Worm (Caenorhabditis elegans) whole organism, L4 larva: ENCODE measurements around the gene EEED8.14.

Experiments used
- F37D6.2 ChIP-seq: sonication (generic microtip); optimal IDR thresholded peaks from 2 replicates; lab custom pipeline; 2016; ENCODE audit warnings: mild to moderate bottlenecking, missing genetic modification characterization, missing compliant biosample characterization
- F44E2.7 ChIP-seq: fragments of 200-800 bp; sonication (Bioruptor generic); IDR thresholded peaks from 2 replicates; pipeline ENCODE4 v2.1.2; 2022; ENCODE audit warnings: missing genetic modification characterization, missing compliant biosample characterization
- R02D3.7 ChIP-seq: fragments of 150-350 bp; sonication (generic microtip); optimal IDR thresholded peaks from 3 replicates; lab custom pipeline; 2014; ENCODE audit warnings: missing biosample characterization, missing genetic modification characterization
- Y48G9A.11 ChIP-seq: fragments of 200-800 bp; sonication (Bioruptor generic); IDR thresholded peaks from 2 replicates; pipeline ENCODE4 v1.3.6; 2022; ENCODE audit warnings: missing genetic modification reagents, missing genetic modification characterization, missing compliant biosample characterization
- Y5F2A.4 ChIP-seq: fragments of 200-800 bp; sonication (Bioruptor generic); optimal IDR thresholded peaks from 2 replicates; lab custom pipeline; 2018; ENCODE audit warnings: mild to moderate bottlenecking, missing genetic modification characterization, missing compliant biosample characterization
- Y75B8A.6 ChIP-seq: fragments of 200-800 bp; sonication (Bioruptor generic); IDR thresholded peaks from 2 replicates; pipeline ENCODE4 v1.3.6; 2022; ENCODE audit warnings: missing genetic modification reagents, missing genetic modification characterization, missing compliant biosample characterization
- ZK337.2 ChIP-seq: fragments of 200-800 bp; sonication (Bioruptor generic); IDR thresholded peaks from 2 replicates; pipeline ENCODE4 v1.3.6; 2022; ENCODE audit warnings: missing genetic modification reagents, missing genetic modification characterization, missing compliant biosample characterization
- aha-1 ChIP-seq: fragments of 150-350 bp; peaks from one replicate; lab custom pipeline; 2014; ENCODE audit warnings: missing biosample characterization, missing genetic modification characterization
- ceh-20 ChIP-seq: fragments of 200-800 bp; sonication (Bioruptor generic); IDR thresholded peaks from 2 replicates; pipeline ENCODE4 v1.3.6; 2022; ENCODE audit warnings: missing genetic modification reagents, missing genetic modification characterization, missing compliant biosample characterization
- ceh-62 ChIP-seq: sonication (generic microtip); optimal IDR thresholded peaks from 2 replicates; lab custom pipeline; 2017; ENCODE audit warnings: missing biosample characterization, missing genetic modification characterization
- daf-12 ChIP-seq: fragments of 150-350 bp; optimal IDR thresholded peaks from 2 replicates; lab custom pipeline; 2014; ENCODE audit warnings: missing biosample characterization, missing genetic modification reagents, missing genetic modification characterization
- daf-16 ChIP-seq, 3 experiments: sonication (generic microtip); optimal IDR thresholded peaks; 2 replicates each; lab custom pipeline; 2016 to 2017; ENCODE audit warnings: missing genetic modification characterization in 3 of 3, missing genetic modification reagents in 3 of 3, mild to moderate bottlenecking in 2 of 3, missing compliant biosample characterization in 2 of 3, missing biosample characterization in 1 of 3, moderate library complexity in 1 of 3
- dmd-6 ChIP-seq: fragments of 200-800 bp; sonication (Bioruptor generic); IDR thresholded peaks from 2 replicates; pipeline ENCODE4 v1.3.6; 2022; ENCODE audit warnings: missing genetic modification reagents, missing genetic modification characterization, missing compliant biosample characterization
- dpl-1 ChIP-seq: fragments of 150-350 bp; optimal IDR thresholded peaks from 2 replicates; lab custom pipeline; 2014; ENCODE audit warnings: missing biosample characterization, missing genetic modification reagents, missing genetic modification characterization
- egl-27 ChIP-seq: sonication (generic microtip); optimal IDR thresholded peaks from 3 replicates; lab custom pipeline; 2017; ENCODE audit warnings: missing biosample characterization, missing genetic modification reagents, missing genetic modification characterization
- egl-43 ChIP-seq: fragments of 200-800 bp; sonication (Bioruptor generic); IDR thresholded peaks from 2 replicates; pipeline ENCODE4 v1.3.6; 2022; ENCODE audit warnings: missing genetic modification reagents, missing genetic modification characterization, missing compliant biosample characterization
- fos-1 ChIP-seq: fragments of 150-350 bp; optimal IDR thresholded peaks from 2 replicates; lab custom pipeline; 2014; ENCODE audit warnings: missing biosample characterization, missing genetic modification characterization
- hlh-11 ChIP-seq: fragments of 200-800 bp; sonication (Bioruptor generic); optimal IDR thresholded peaks from 2 replicates; lab custom pipeline; 2018; ENCODE audit warnings: mild to moderate bottlenecking, missing genetic modification characterization, missing compliant biosample characterization
- hlh-30 ChIP-seq: sonication (generic microtip); optimal IDR thresholded peaks from 2 replicates; lab custom pipeline; 2017; ENCODE audit warnings: antibody characterized with exemption, mild to moderate bottlenecking, missing genetic modification characterization, missing compliant biosample characterization; ENCODE audit not compliant: insufficient read depth
- hmg-1.1 ChIP-seq: fragments of 200-800 bp; sonication (Bioruptor generic); IDR thresholded peaks from 2 replicates; pipeline ENCODE4 v1.3.6; 2022; ENCODE audit warnings: missing genetic modification reagents, missing genetic modification characterization, missing compliant biosample characterization
- lin-15B ChIP-seq: fragments of 150-350 bp; sonication (generic microtip); optimal IDR thresholded peaks from 3 replicates; lab custom pipeline; 2014; ENCODE audit warnings: missing biosample characterization, missing genetic modification characterization
- lin-38 ChIP-seq: fragments of 200-800 bp; sonication (Bioruptor generic); IDR thresholded peaks from 2 replicates; pipeline ENCODE4 v1.3.6; 2022; ENCODE audit warnings: missing genetic modification reagents, missing genetic modification characterization, missing compliant biosample characterization
- madf-5 ChIP-seq, 2 experiments: fragments of 200-800 bp; sonication (Bioruptor generic); IDR thresholded peaks; 2 replicates each; pipeline ENCODE4 v1.3.6; 2022; ENCODE audit warnings: missing compliant biosample characterization in 2 of 2, missing genetic modification characterization in 2 of 2
- madf-9 ChIP-seq: fragments of 200-800 bp; sonication (Bioruptor generic); conservative IDR thresholded peaks from 2 replicates; pipeline ENCODE4 v1.3.6; 2022; ENCODE audit warnings: missing genetic modification reagents, missing genetic modification characterization, missing compliant biosample characterization
- mdt-29 ChIP-seq: fragments of 200-800 bp; sonication (Bioruptor generic); IDR thresholded peaks from 2 replicates; pipeline ENCODE4 v1.3.6; 2022; ENCODE audit warnings: missing genetic modification reagents, missing genetic modification characterization, missing compliant biosample characterization
- mes-2 ChIP-seq: sonication (generic microtip); optimal IDR thresholded peaks from 2 replicates; lab custom pipeline; 2016; ENCODE audit warnings: missing genotype, mild to moderate bottlenecking, missing genetic modification characterization, missing compliant biosample characterization; ENCODE audit not compliant: poor library complexity, severe bottlenecking
- nhr-111 ChIP-seq: fragments of 200-800 bp; sonication (Bioruptor generic); optimal IDR thresholded peaks from 2 replicates; lab custom pipeline; 2018; ENCODE audit warnings: mild to moderate bottlenecking, missing genetic modification characterization, missing compliant biosample characterization
- nhr-25 ChIP-seq: sonication (generic microtip); optimal IDR thresholded peaks from 2 replicates; lab custom pipeline; 2017; ENCODE audit warnings: missing genetic modification characterization, mild to moderate bottlenecking, missing compliant biosample characterization, antibody characterized with exemption, moderate library complexity, borderline replicate concordance; ENCODE audit not compliant: insufficient read depth
- nhr-28 ChIP-seq: fragments of 150-350 bp; optimal IDR thresholded peaks from 2 replicates; lab custom pipeline; 2014; ENCODE audit warnings: missing biosample characterization, missing genetic modification characterization
- nhr-76 ChIP-seq: fragments of 150-350 bp; optimal IDR thresholded peaks from 2 replicates; lab custom pipeline; 2014; ENCODE audit warnings: missing biosample characterization, missing genetic modification characterization
- pha-4 ChIP-seq, 2 experiments: fragments of 150-350 bp in 1 of 2; fragments of 200-800 bp in 1 of 2; sonication (Bioruptor generic) in 1 of 2; IDR thresholded peaks in 1 of 2; optimal IDR thresholded peaks in 1 of 2; 2 replicates each; pipeline versions ENCODE4 v1.3.6 to Lab custom; 2014 to 2022; ENCODE audit warnings: missing genetic modification characterization in 2 of 2, missing genetic modification reagents in 2 of 2, missing biosample characterization in 1 of 2, missing compliant biosample characterization in 1 of 2
- set-16 ChIP-seq: fragments of 200-800 bp; sonication (Bioruptor generic); IDR thresholded peaks from 2 replicates; pipeline ENCODE4 v1.3.6; 2022; ENCODE audit warnings: missing genetic modification reagents, missing genetic modification characterization, missing compliant biosample characterization
- snpc-4 ChIP-seq: fragments of 150-350 bp; optimal IDR thresholded peaks from 2 replicates; lab custom pipeline; 2014; ENCODE audit warnings: missing biosample characterization, missing genetic modification characterization
- spr-1 ChIP-seq: sonication (generic microtip); optimal IDR thresholded peaks from 2 replicates; lab custom pipeline; 2016; ENCODE audit warnings: mild to moderate bottlenecking, missing genetic modification characterization, missing compliant biosample characterization
- spr-3 ChIP-seq: fragments of 200-800 bp; sonication (Bioruptor generic); optimal IDR thresholded peaks from 2 replicates; lab custom pipeline; 2018; ENCODE audit warnings: mild to moderate bottlenecking, missing genetic modification characterization, missing compliant biosample characterization
- unc-130 ChIP-seq: sonication (generic microtip); optimal IDR thresholded peaks from 2 replicates; lab custom pipeline; 2016; ENCODE audit warnings: missing genetic modification reagents, missing genetic modification characterization, missing compliant biosample characterization
- unc-39 ChIP-seq: sonication (generic microtip); optimal IDR thresholded peaks from 2 replicates; lab custom pipeline; 2017; ENCODE audit warnings: missing biosample characterization, missing genetic modification characterization
- zfp-2 ChIP-seq: sonication (generic microtip); optimal IDR thresholded peaks from 2 replicates; lab custom pipeline; 2016; ENCODE audit warnings: mild to moderate bottlenecking, missing genetic modification characterization, missing compliant biosample characterization
- zfp-3 ChIP-seq: fragments of 200-800 bp; sonication (Bioruptor generic); conservative IDR thresholded peaks from 2 replicates; pipeline ENCODE4 v1.3.6; 2022; ENCODE audit warnings: missing genetic modification reagents, missing genetic modification characterization, missing compliant biosample characterization
- zip-2 ChIP-seq: fragments of 150-350 bp; optimal IDR thresholded peaks from 2 replicates; lab custom pipeline; 2014; ENCODE audit warnings: missing biosample characterization, missing genetic modification characterization

EEED8.14 gene

ce11 chrII:5399201-5399600 is 14.7 kb downstream of the EEED8.14 start, which contains the start of gene mog-5:
Gene mog-5, plus strand, starts transcription at chrII:5399538.
- peak; percentile 77 for TF ChIP-seq mes-2 (tag; lab: Kevin White, UChicago)
- no peak for TF ChIP-seq daf-12 (tag; lab: Kevin White, UChicago)
- no peak for TF ChIP-seq snpc-4
- peak; percentile 26 for TF ChIP-seq dpl-1
- no peak for TF ChIP-seq F44E2.7
- no peak for TF ChIP-seq spr-3 (GFP tag; lab: Kevin White, UChicago)
- no peak for TF ChIP-seq zfp-2 (tag; lab: Kevin White, UChicago)
- no peak for TF ChIP-seq pha-4 (GFP tag; IDR thresholded peaks at IDR 0.05; lab: Robert Waterston, UW)
- TF ChIP-seq pha-4 (tag; optimal IDR thresholded peaks at IDR 0.05; lab: Kevin White, UChicago): peak; percentile 25
- peak; percentile 40; the same call in 1 of the 2 replicates for TF ChIP-seq lin-38 (GFP tag; lab: Robert Waterston, UW)
- TF ChIP-seq madf-5 (GFP tag; IDR thresholded peaks at IDR 0.05; lab: Robert Waterston, UW): no peak
- no peak for TF ChIP-seq hmg-1.1
- TF ChIP-seq ceh-20 (GFP tag; lab: Robert Waterston, UW): no peak
- no peak for TF ChIP-seq Y75B8A.6
- no peak for TF ChIP-seq Y48G9A.11 (GFP tag; lab: Robert Waterston, UW)
- no peak for TF ChIP-seq nhr-25 (tag; lab: Kevin White, UChicago)
- TF ChIP-seq fos-1 (tag; lab: Kevin White, UChicago): no peak
- no peak for TF ChIP-seq unc-39 (tag; lab: Kevin White, UChicago)
- TF ChIP-seq mdt-29 (GFP tag; lab: Robert Waterston, UW): no peak
- no peak for TF ChIP-seq set-16
- TF ChIP-seq R02D3.7: no peak
- TF ChIP-seq egl-27 (tag; lab: Kevin White, UChicago): no peak
- TF ChIP-seq nhr-76 (tag; lab: Kevin White, UChicago): no peak
- TF ChIP-seq hlh-30 (tag; lab: Kevin White, UChicago): peak; percentile 23

ce11 chrII:5398779-5399178 is 15.1 kb downstream of the EEED8.14 start, which contains the start of gene fbxl-3:
Gene fbxl-3, minus strand, starts transcription at chrII:5398902.
- TF ChIP-seq zip-2 (no peak), daf-16 (GFP tag; optimal IDR thresholded peaks at IDR 0.05; lab: Kevin White, UChicago) (no peak), daf-16 (tag; optimal IDR thresholded peaks at IDR 0.05; lab: Kevin White, UChicago) (peak; percentile 61), hlh-11 (tag; lab: Kevin White, UChicago) (peak; percentile 11), nhr-28 (tag; lab: Kevin White, UChicago) (peak; percentile 2)
- TF ChIP-seq, all 104 proteins: peak for 3

- TF ChIP-seq lin-38 (GFP tag; lab: Robert Waterston, UW) (0 out of 2 replicates have a peak, but pooled peaks have one; percentile 17), nhr-111 (no peak)
- TF ChIP-seq, all 104 proteins: peak for 1
Observed at ce11 chrII:5395594-5395993, 18.3 kb downstream of the EEED8.14 start, which contains the start of gene pink-1. Gene pink-1, minus strand, starts transcription at chrII:5395694.

ce11 chrII:5393090-5393489 is 20.8 kb downstream of the EEED8.14 start, which contains the start of gene brap-2:
Gene brap-2, minus strand, starts transcription at chrII:5393190.
- no peak for TF ChIP-seq unc-130
- TF ChIP-seq aha-1 (tag; lab: Kevin White, UChicago): peak; percentile 11

ce11 chrII:5391447-5391846 is 22.4 kb downstream of the EEED8.14 start:
- TF ChIP-seq hmg-1.1: no peak
- TF ChIP-seq dpl-1: peak; percentile 55
- TF ChIP-seq, all 104 proteins: peak for 1

ce11 chrII:5389831-5390323 is 24.0 kb downstream of the EEED8.14 start, which contains the start of gene ndx-6:
Gene ndx-6, minus strand, starts transcription at chrII:5389881.
- TF ChIP-seq dpl-1 (peak; percentile 99), F37D6.2 (peak; percentile 31), Y48G9A.11 (GFP tag; lab: Robert Waterston, UW) (no peak), lin-15B (tag; lab: Kevin White, UChicago) (peak; percentile 22), egl-43 (GFP tag; lab: Robert Waterston, UW) (peak; percentile 24; the same call in 1 of the 2 replicates), hlh-30 (tag; lab: Kevin White, UChicago) (peak; percentile 66), nhr-111 (no peak), ZK337.2 (GFP tag; lab: Robert Waterston, UW) (no peak), ceh-20 (GFP tag; lab: Robert Waterston, UW) (peak; percentile 58; the same call in 1 of the 2 replicates), zfp-3 (GFP tag; lab: Robert Waterston, UW) (peak; percentile 60; the same call in 1 of the 2 replicates), Y5F2A.4 (GFP tag; lab: Kevin White, UChicago) (no peak), spr-1 (tag; lab: Kevin White, UChicago) (peak; percentile 66), madf-9 (GFP tag; lab: Robert Waterston, UW) (peak; percentile 35; the same call in 1 of the 2 replicates), ceh-62 (no peak), dmd-6 (GFP tag; lab: Robert Waterston, UW) (peak; percentile 61)
